Worm (Caenorhabditis elegans): Measurements from ENCODE around the gene srh-185.

ce11 chrV:3028205-3028604, 37.8 kb upstream of the srh-185 start, which contains the start of gene asp-7:
- TF ChIP-seq unc-130 (GFP tag; optimal IDR thresholded peaks at IDR 0.05) (no peak), F55B11.4 (tag; optimal IDR thresholded peaks at IDR 0.05; ENCODE audit: borderline replicate concordance, insufficient read depth) (no peak), unc-62 (GFP tag; optimal IDR thresholded peaks at IDR 0.05) (no peak), athp-1 (tag; optimal IDR thresholded peaks at IDR 0.05) (no peak), C17E4.6 (GFP tag; IDR thresholded peaks at IDR 0.05) (no peak), hsf-1 (GFP tag; IDR thresholded peaks at IDR 0.05) (no peak), ztf-6 (GFP tag; IDR thresholded peaks at IDR 0.05) (no peak), T26A5.8 (tag; optimal IDR thresholded peaks at IDR 0.05) (no peak), mcd-1 (GFP tag; IDR thresholded peaks at IDR 0.05) (no peak), nhr-90 (tag; optimal IDR thresholded peaks at IDR 0.05) (no peak), F10E7.11 (tag; optimal IDR thresholded peaks at IDR 0.05) (no peak), Y56A3A.18 (GFP tag; IDR thresholded peaks at IDR 0.05) (no peak), pbrm-1 (GFP tag; IDR thresholded peaks at IDR 0.05) (no peak)

Measured in whole organism, young adult.